Worm (Caenorhabditis elegans) whole organism, L4/young adult: ENCODE results near the gene T26E4.9.

Source experiments
- dao-5 ChIP-seq: sonication (generic microtip); optimal IDR thresholded peaks from 2 replicates; lab custom pipeline; 2016; ENCODE audit warnings: missing genotype, missing genetic modification characterization, moderate library complexity, missing compliant biosample characterization
- him-1 ChIP-seq: sonication (generic microtip); optimal IDR thresholded peaks from 2 replicates; lab custom pipeline; 2016; ENCODE audit warnings: missing genotype, missing genetic modification reagents, missing genetic modification characterization, missing compliant biosample characterization

- TF ChIP-seq him-1 (no peak), dao-5 (tag; lab: Kevin White, UChicago) (no peak)
Observed at ce11 chrV:15824866-15825265, 22.3 kb upstream of the T26E4.9 start, which contains the start of gene srbc-50.
